In genomic region chr2L:9386270-9386669, dm6 we compare ENCODE assay signal across 3 fruit fly cellular contexts.
A peak's percentile ranks its signal among the peaks of the same experiment; 100 is the strongest.
TF ChIP-seq lines count a peak whose summit lies in the region.

No protein-coding gene starts in this region.

- no peak for TF ChIP-seq CTCF in whole organism, embryonic (GFP tag; optimal IDR thresholded peaks at IDR 0.05; lab: Kevin White, UChicago)

TF ChIP-seq in whole organism, adult, 20 proteins besides CTCF, POLR2A, EP300 and RAD21:
- TF ChIP-seq cnc (optimal IDR thresholded peaks at IDR 0.05; lab: Kevin White, UChicago) (no peak), cic (GFP tag; optimal IDR thresholded peaks at IDR 0.05; lab: Kevin White, UChicago) (no peak), CG12768 (GFP tag; optimal IDR thresholded peaks at IDR 0.05; lab: Kevin White, UChicago) (no peak), pad (GFP tag; optimal IDR thresholded peaks at IDR 0.05; lab: Kevin White, UChicago) (peak; percentile 98), kay (GFP tag; lab: Kevin White, UChicago; ENCODE audit: borderline replicate concordance) (peak; percentile 20)

TF ChIP-seq in whole organism, embryonic, 481 proteins besides CTCF, POLR2A, EP300 and RAD21:
- TF ChIP-seq CG11093 (GFP tag; IDR thresholded peaks at IDR 0.05; lab: Robert Waterston, UW): no peak
- peak; percentile 46 for TF ChIP-seq CG8359 (GFP tag; optimal IDR thresholded peaks at IDR 0.05; lab: Kevin White, UChicago; ENCODE audit: borderline replicate concordance)

TF ChIP-seq in whole organism, prepupa, 60 proteins besides CTCF, POLR2A, EP300 and RAD21:
- no peak for TF ChIP-seq CG11902 (GFP tag; optimal IDR thresholded peaks at IDR 0.05; lab: Kevin White, UChicago)
- TF ChIP-seq Eip78C (GFP tag; lab: Kevin White, UChicago): peak; percentile 50
